Fruit fly (Drosophila melanogaster) whole organism, pupa: ENCODE measurements around the gene CG43880.

ENCODE experiments used
- CG10348 ChIP-seq: fragments of 200-800 bp; sonication (Bioruptor generic); IDR thresholded peaks from 2 replicates; pipeline ENCODE4 v1.3.6; 2022; ENCODE audit warnings: missing biosample characterization, missing genetic modification characterization
- CG12605 ChIP-seq: fragments of 200-800 bp; sonication (Bioruptor generic); IDR thresholded peaks from 2 replicates; pipeline ENCODE4 v1.3.6; 2022; ENCODE audit warnings: missing biosample characterization, missing genetic modification characterization
- CG13204 ChIP-seq: fragments of 200-800 bp; sonication (Bioruptor generic); optimal IDR thresholded peaks from 2 replicates; lab custom pipeline; 2018; ENCODE audit warnings: missing biosample characterization, mild to moderate bottlenecking, missing genetic modification characterization, moderate library complexity
- CG14655 ChIP-seq: fragments of 200-800 bp; sonication (Bioruptor generic); optimal IDR thresholded peaks from 3 replicates; lab custom pipeline; 2017; ENCODE audit warnings: mild to moderate bottlenecking, missing biosample characterization, missing genetic modification reagents, missing genetic modification characterization
- CG15710 ChIP-seq: fragments of 200-800 bp; sonication (Bioruptor generic); optimal IDR thresholded peaks from 2 replicates; lab custom pipeline; 2018; ENCODE audit warnings: missing biosample characterization, mild to moderate bottlenecking, missing genetic modification characterization, moderate library complexity
- CG17806 ChIP-seq: fragments of 200-800 bp; sonication (Bioruptor generic); optimal IDR thresholded peaks from 2 replicates; lab custom pipeline; 2018; ENCODE audit warnings: missing biosample characterization, mild to moderate bottlenecking, missing genetic modification characterization, moderate library complexity
- CG32121 ChIP-seq: fragments of 200-800 bp; sonication (Bioruptor generic); IDR thresholded peaks from 2 replicates; pipeline ENCODE4 v1.3.6; 2022; ENCODE audit warnings: missing biosample characterization, missing genetic modification characterization
- CG34367 ChIP-seq: fragments of 200-800 bp; sonication (Bioruptor generic); optimal IDR thresholded peaks from 2 replicates; lab custom pipeline; 2018; ENCODE audit warnings: missing biosample characterization, mild to moderate bottlenecking, missing genetic modification characterization
- CG4496 ChIP-seq: fragments of 200-800 bp; sonication (Bioruptor generic); IDR thresholded peaks from 3 replicates; pipeline ENCODE4 v1.3.6; 2022; ENCODE audit warnings: missing biosample characterization, missing genetic modification characterization
- CG8159 ChIP-seq: fragments of 200-800 bp; sonication (Bioruptor generic); optimal IDR thresholded peaks from 3 replicates; lab custom pipeline; 2018; ENCODE audit warnings: missing biosample characterization, mild to moderate bottlenecking, missing genetic modification characterization, moderate library complexity
- CG8301 ChIP-seq: fragments of 200-800 bp; sonication (Bioruptor generic); optimal IDR thresholded peaks from 2 replicates; lab custom pipeline; 2018; ENCODE audit warnings: missing biosample characterization, mild to moderate bottlenecking, missing genetic modification characterization
- CG9948 ChIP-seq: fragments of 200-800 bp; sonication (Bioruptor generic); optimal IDR thresholded peaks from 2 replicates; lab custom pipeline; 2018; ENCODE audit warnings: missing biosample characterization, mild to moderate bottlenecking, missing genetic modification characterization, moderate library complexity
- D1 ChIP-seq: fragments of 200-800 bp; sonication (Bioruptor generic); optimal IDR thresholded peaks from 2 replicates; lab custom pipeline; 2018; ENCODE audit warnings: missing biosample characterization, mild to moderate bottlenecking, missing genetic modification characterization, moderate library complexity
- EcR ChIP-seq: fragments of 200-800 bp; sonication (Bioruptor generic); optimal IDR thresholded peaks from 3 replicates; lab custom pipeline; 2019; ENCODE audit warnings: missing biosample characterization, missing genetic modification characterization, mild to moderate bottlenecking, moderate library complexity, missing genetic modification reagents
- Ets98B ChIP-seq: fragments of 200-800 bp; sonication (Bioruptor generic); IDR thresholded peaks from 2 replicates; pipeline ENCODE4 v1.3.6; 2022; ENCODE audit warnings: missing biosample characterization, missing genetic modification characterization
- Pif1A ChIP-seq: fragments of 200-800 bp; sonication (Bioruptor generic); optimal IDR thresholded peaks from 3 replicates; lab custom pipeline; 2016; ENCODE audit warnings: missing biosample characterization, missing genetic modification characterization
- Pif1B ChIP-seq: fragments of 200-800 bp; sonication (Bioruptor generic); optimal IDR thresholded peaks from 3 replicates; lab custom pipeline; 2016; ENCODE audit warnings: missing biosample characterization, missing genetic modification characterization
- Snoo ChIP-seq: fragments of 200-800 bp; sonication (Bioruptor generic); optimal IDR thresholded peaks from 3 replicates; lab custom pipeline; 2017; ENCODE audit warnings: missing biosample characterization, mild to moderate bottlenecking, missing genetic modification characterization, inconsistent platforms
- fd96Ca ChIP-seq: fragments of 200-800 bp; sonication (Bioruptor generic); IDR thresholded peaks from 3 replicates; pipeline ENCODE4 v1.3.6; 2022; ENCODE audit warnings: missing biosample characterization, missing genetic modification characterization
- gl ChIP-seq: fragments of 200-800 bp; sonication (Bioruptor generic); optimal IDR thresholded peaks from 2 replicates; lab custom pipeline; 2018; ENCODE audit warnings: missing biosample characterization, mild to moderate bottlenecking, missing genetic modification characterization
- rn ChIP-seq: fragments of 200-800 bp; sonication (Bioruptor generic); IDR thresholded peaks from 2 replicates; pipeline ENCODE4 v1.3.6; 2022; ENCODE audit warnings: missing biosample characterization, missing genetic modification characterization

CG43880 gene

DNA sequence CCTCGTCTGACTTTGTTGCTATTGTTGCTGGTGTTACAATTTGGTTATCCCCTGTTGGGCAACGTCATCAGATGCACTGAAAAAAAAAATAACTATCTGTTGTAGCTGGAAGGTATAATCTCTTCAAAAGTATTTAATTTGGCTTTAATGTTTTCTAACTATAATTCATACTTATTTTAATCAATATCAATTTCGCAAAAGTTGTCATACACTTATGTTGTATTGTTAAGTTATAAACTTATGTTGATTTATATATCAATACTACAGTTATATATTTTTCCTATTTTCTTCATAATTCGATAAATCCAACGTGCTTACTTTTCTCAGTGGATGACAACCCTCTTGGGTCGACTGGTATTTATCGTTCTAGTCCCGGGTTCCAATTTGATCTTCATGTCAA, 7.6 kb upstream of the CG43880 start:
- no peak for TF ChIP-seq CG9948
- no peak for TF ChIP-seq CG12605 (GFP tag; lab: Robert Waterston, UW)
- no peak for TF ChIP-seq CG15710 (tag; lab: Kevin White, UChicago)
- no peak for TF ChIP-seq CG34367 (tag; lab: Kevin White, UChicago)
- TF ChIP-seq gl = no peak
- no peak for TF ChIP-seq CG14655 (GFP tag; lab: Kevin White, UChicago)
- TF ChIP-seq Pif1B (GFP tag; lab: Kevin White, UChicago) = no peak
- no peak for TF ChIP-seq rn (GFP tag; lab: Robert Waterston, UW)
- TF ChIP-seq CG13204 = no peak

dm6 chr3L:7952978-7953377, 6.9 kb upstream of the CG43880 start:
- TF ChIP-seq CG8159 (tag; lab: Kevin White, UChicago) (no peak), CG12605 (GFP tag; lab: Robert Waterston, UW) (no peak), CG17806 (tag; lab: Kevin White, UChicago) (no peak), Ets98B (GFP tag; lab: Robert Waterston, UW) (no peak), fd96Ca (GFP tag; lab: Robert Waterston, UW) (no peak), CG8301 (tag; lab: Kevin White, UChicago) (no peak)

dm6 chr3L:7952560-7952959, 6.4 kb upstream of the CG43880 start:
- no peak for TF ChIP-seq Ets98B (GFP tag; lab: Robert Waterston, UW)
- no peak for TF ChIP-seq CG9948
- no peak for TF ChIP-seq CG34367 (tag; lab: Kevin White, UChicago)
- no peak for TF ChIP-seq rn (GFP tag; lab: Robert Waterston, UW)
- TF ChIP-seq CG8159 (tag; lab: Kevin White, UChicago) = no peak
- TF ChIP-seq CG13204 = no peak
- no peak for TF ChIP-seq fd96Ca (GFP tag; lab: Robert Waterston, UW)
- TF ChIP-seq CG10348 (GFP tag; lab: Robert Waterston, UW) = no peak
- TF ChIP-seq CG8301 (tag; lab: Kevin White, UChicago) = no peak
- TF ChIP-seq CG4496 (GFP tag; lab: Robert Waterston, UW) = no peak
- no peak for TF ChIP-seq CG12605 (GFP tag; lab: Robert Waterston, UW)
- TF ChIP-seq CG15710 (tag; lab: Kevin White, UChicago) = no peak
- no peak for TF ChIP-seq CG32121
- TF ChIP-seq, all 21 proteins: peak for 0

DNA sequence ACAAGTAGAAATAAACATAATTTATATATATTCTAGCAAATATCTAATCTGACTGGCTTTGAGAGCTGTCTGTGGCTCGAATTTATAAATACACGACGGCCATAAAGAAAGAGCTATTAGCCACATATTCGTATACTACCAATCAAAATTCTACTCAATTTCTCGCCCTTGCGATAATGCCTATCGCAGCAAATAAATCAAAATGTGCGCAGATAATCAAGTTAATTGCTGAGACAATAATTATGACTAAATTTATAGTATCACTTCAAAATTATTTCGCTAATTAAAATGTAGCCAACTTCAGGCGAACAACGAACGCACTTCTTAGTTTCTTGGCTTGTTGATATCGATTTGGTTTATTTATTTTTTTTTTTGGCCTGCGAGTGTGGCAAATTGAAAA, 5.7 kb upstream of the CG43880 start:
- TF ChIP-seq rn (GFP tag; lab: Robert Waterston, UW) = no peak
- no peak for TF ChIP-seq CG32121
- no peak for TF ChIP-seq CG17806 (tag; lab: Kevin White, UChicago)
- no peak for TF ChIP-seq CG8159 (tag; lab: Kevin White, UChicago)
- no peak for TF ChIP-seq gl
- TF ChIP-seq CG34367 (tag; lab: Kevin White, UChicago) = no peak
- TF ChIP-seq CG8301 (tag; lab: Kevin White, UChicago) = no peak
- TF ChIP-seq CG14655 (GFP tag; lab: Kevin White, UChicago) = no peak
- TF ChIP-seq fd96Ca (GFP tag; lab: Robert Waterston, UW) = no peak
- TF ChIP-seq D1 (tag; lab: Kevin White, UChicago) = no peak
- no peak for TF ChIP-seq CG13204
- no peak for TF ChIP-seq CG15710 (tag; lab: Kevin White, UChicago)
- no peak for TF ChIP-seq Pif1A (GFP tag; lab: Kevin White, UChicago)
- TF ChIP-seq CG10348 (GFP tag; lab: Robert Waterston, UW) = no peak
- TF ChIP-seq CG9948 = no peak
- no peak for TF ChIP-seq CG4496 (GFP tag; lab: Robert Waterston, UW)
- no peak for TF ChIP-seq EcR (GFP tag; lab: Kevin White, UChicago)
- TF ChIP-seq Ets98B (GFP tag; lab: Robert Waterston, UW) = no peak
- no peak for TF ChIP-seq CG12605 (GFP tag; lab: Robert Waterston, UW)

DNA sequence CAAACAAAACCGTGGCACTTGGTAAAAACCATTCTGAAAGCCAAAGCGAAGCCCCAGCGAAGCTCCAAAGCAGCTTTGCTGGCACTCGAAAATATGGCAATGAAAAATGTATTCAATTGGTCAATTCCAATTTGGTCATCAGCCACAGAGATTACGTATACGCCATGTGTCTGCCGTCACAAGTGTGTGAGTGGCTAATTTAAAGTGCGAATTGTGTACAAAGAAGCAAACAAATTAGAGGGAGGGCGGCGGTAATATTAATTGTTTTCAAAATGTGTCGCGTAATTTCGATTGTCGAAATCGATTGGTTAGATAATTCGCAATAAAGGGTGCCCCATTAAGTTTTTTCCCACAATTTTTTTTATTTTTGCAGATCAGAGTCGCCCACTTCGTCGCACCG, 3.7 kb upstream of the CG43880 start:
- TF ChIP-seq CG14655 (GFP tag; lab: Kevin White, UChicago) (no peak), Pif1B (GFP tag; lab: Kevin White, UChicago) (no peak), Snoo (no peak), gl (no peak), CG17806 (tag; lab: Kevin White, UChicago) (no peak), D1 (tag; lab: Kevin White, UChicago) (no peak), rn (GFP tag; lab: Robert Waterston, UW) (no peak), Pif1A (GFP tag; lab: Kevin White, UChicago) (no peak)

dm6 chr3L:7947880-7948286, 1.8 kb upstream of the CG43880 start, which contains the start of gene exex:
Gene exex (plus strand): TSS chr3L:7948186.
- TF ChIP-seq D1 (tag; lab: Kevin White, UChicago) (peak; percentile 50), fd96Ca (GFP tag; lab: Robert Waterston, UW) (no peak)

dm6 chr3L:7943950-7944349, 2.2 kb downstream of the CG43880 start:
- TF ChIP-seq CG32121 = no peak
- TF ChIP-seq Pif1B (GFP tag; lab: Kevin White, UChicago) = no peak
- TF ChIP-seq CG17806 (tag; lab: Kevin White, UChicago) = no peak
- TF ChIP-seq gl = no peak
- no peak for TF ChIP-seq CG12605 (GFP tag; lab: Robert Waterston, UW)
- no peak for TF ChIP-seq CG8301 (tag; lab: Kevin White, UChicago)
- no peak for TF ChIP-seq CG9948
- no peak for TF ChIP-seq CG13204
- TF ChIP-seq CG15710 (tag; lab: Kevin White, UChicago) = no peak
